Fruit fly (Drosophila melanogaster): ENCODE measurements around the gene CG2617.

DNA sequence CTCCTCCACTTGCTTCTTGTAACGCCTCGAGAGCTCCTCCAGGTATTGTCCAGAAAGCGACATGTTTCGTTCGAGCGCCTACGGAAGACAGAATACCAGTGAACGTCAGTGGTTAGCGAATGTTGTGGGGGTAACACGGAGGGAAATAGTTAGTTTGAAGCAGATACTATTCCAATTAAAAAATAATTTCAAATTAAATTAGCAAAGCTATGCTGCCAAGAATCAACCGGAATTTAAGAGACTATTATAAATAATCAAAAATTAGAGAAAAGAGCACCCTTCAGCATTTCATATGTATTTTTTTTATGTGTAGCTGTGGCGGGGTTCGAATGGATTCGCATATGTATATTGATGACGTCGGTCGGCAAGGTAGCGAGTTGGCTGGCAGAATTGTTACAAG lies 21.1 kb upstream of the CG2617 start:
- TF ChIP-seq h (GFP tag; optimal IDR thresholded peaks at IDR 0.05): no peak
- no peak for TF ChIP-seq rgr (GFP tag; optimal IDR thresholded peaks at IDR 0.05)
- no peak for TF ChIP-seq CG32264 (GFP tag; optimal IDR thresholded peaks at IDR 0.05)
- no peak for TF ChIP-seq OdsH (GFP tag; optimal IDR thresholded peaks at IDR 0.05)
- no peak for TF ChIP-seq Abd-B (GFP tag; optimal IDR thresholded peaks at IDR 0.05)
- TF ChIP-seq Hr78 (GFP tag; optimal IDR thresholded peaks at IDR 0.05): no peak
- no peak for TF ChIP-seq Rel (GFP tag; optimal IDR thresholded peaks at IDR 0.05)
- TF ChIP-seq Rel (tag; optimal IDR thresholded peaks at IDR 0.05): no peak
- TF ChIP-seq tai (GFP tag; optimal IDR thresholded peaks at IDR 0.05): no peak
